Worm (Caenorhabditis elegans) whole organism, early embryonic: ENCODE data around the gene F58A6.1.
"Not testable (repeated sequence)": the region's sequence is repeated elsewhere in the genome, so short reads cannot be mapped to it uniquely, and the experiment has no call there.

Experiments used
- ama-1 ChIP-seq: fragments of 150-350 bp; optimal IDR thresholded peaks from 2 replicates; lab custom pipeline; 2014
- ets-7 ChIP-seq: sonication (generic microtip); optimal IDR thresholded peaks from 2 replicates; lab custom pipeline; 2016; ENCODE audit warnings: missing genotype, missing genetic modification characterization, missing compliant biosample characterization
- tbx-37 ChIP-seq: fragments of 200-800 bp; sonication (Bioruptor generic); conservative IDR thresholded peaks from 2 replicates; pipeline ENCODE4 v1.3.6; 2022; ENCODE audit warnings: missing genetic modification reagents, missing genetic modification characterization, missing compliant biosample characterization

- not testable (repeated sequence) for TF ChIP-seq tbx-37 (GFP tag; lab: Robert Waterston, UW); ets-7 (tag; lab: Kevin White, UChicago); ama-1 (lab: Kevin White, UChicago)
Measured at ce11 chrII:5158774-5159173, 16.1 kb downstream of the F58A6.1 start, which contains the start of gene F58A6.9.
